3 worm cellular contexts compared by ENCODE assay signal in the genomic region with DNA sequence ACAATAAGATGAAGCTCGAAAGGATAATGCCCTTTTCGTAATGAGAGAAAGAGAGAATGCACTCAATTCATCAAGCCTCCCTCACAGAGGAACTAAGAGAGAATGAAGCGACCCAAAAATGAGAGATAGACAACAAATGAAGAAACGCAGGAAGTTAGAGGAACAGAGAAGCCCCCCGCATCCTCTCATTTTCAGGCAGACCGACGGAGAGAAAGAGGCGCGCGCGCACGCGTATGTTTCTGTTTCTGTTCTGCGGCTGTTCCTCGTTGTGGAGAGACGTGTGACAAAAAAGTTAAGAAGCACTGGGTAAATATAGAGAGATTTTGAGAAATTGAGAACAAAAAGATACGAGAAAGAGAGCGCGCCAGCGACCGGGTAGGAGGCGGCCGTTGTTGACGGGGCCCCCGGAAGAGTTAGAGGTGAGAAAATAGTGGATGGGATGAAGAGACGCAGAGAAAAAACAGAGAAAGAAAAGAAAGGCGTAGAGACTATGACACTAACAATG.
TF ChIP-seq lines count a peak whose summit lies in the region.

No protein-coding gene starts in this region.

TF ChIP-seq in whole organism, L2 larva, 48 proteins besides CTCF, POLR2A, EP300 and RAD21 (continued from another document):
- TF ChIP-seq unc-55 (GFP tag; optimal IDR thresholded peaks at IDR 0.05; lab: Kevin White, UChicago) (peak; percentile 62), mab-5 (tag; optimal IDR thresholded peaks at IDR 0.05; lab: Kevin White, UChicago) (peak; percentile 84), nhr-21 (tag; optimal IDR thresholded peaks at IDR 0.05; lab: Kevin White, UChicago) (peak; percentile 78), nhr-23 (tag; optimal IDR thresholded peaks at IDR 0.05; lab: Kevin White, UChicago) (no peak), nhr-10 (tag; optimal IDR thresholded peaks at IDR 0.05; lab: Kevin White, UChicago) (no peak), Y55F3AM.14 (GFP tag; optimal IDR thresholded peaks at IDR 0.05; lab: Kevin White, UChicago) (peak; percentile 67), nhr-6 (tag; optimal IDR thresholded peaks at IDR 0.05; lab: Kevin White, UChicago) (peak; percentile 53), zag-1 (tag; optimal IDR thresholded peaks at IDR 0.05; lab: Kevin White, UChicago) (peak; percentile 38), nhr-25 (tag; optimal IDR thresholded peaks at IDR 0.05; lab: Kevin White, UChicago) (no peak), nhr-237 (tag; optimal IDR thresholded peaks at IDR 0.05; lab: Kevin White, UChicago) (no peak), unc-62 (GFP tag; optimal IDR thresholded peaks at IDR 0.05; lab: Kevin White, UChicago) (peak; percentile 60), unc-39 (tag; optimal IDR thresholded peaks at IDR 0.05; lab: Kevin White, UChicago) (no peak), blmp-1 (tag; optimal IDR thresholded peaks at IDR 0.05; lab: Kevin White, UChicago; ENCODE audit: insufficient read depth) (peak; percentile 28), mdl-1 (tag; optimal IDR thresholded peaks at IDR 0.05; lab: Kevin White, UChicago) (peak; percentile 89 to 93), ama-1 (optimal IDR thresholded peaks at IDR 0.05; lab: Kevin White, UChicago) (no peak), egl-27 (tag; optimal IDR thresholded peaks at IDR 0.05; lab: Kevin White, UChicago) (peak; percentile 85), fos-1 (tag; optimal IDR thresholded peaks at IDR 0.05; lab: Kevin White, UChicago) (peak; percentile 95), nhr-77 (tag; optimal IDR thresholded peaks at IDR 0.05; lab: Kevin White, UChicago) (peak; percentile 4), sma-9 (GFP tag; optimal IDR thresholded peaks at IDR 0.05; lab: Kevin White, UChicago) (peak; percentile 89), sma-9 (tag; optimal IDR thresholded peaks at IDR 0.05; lab: Kevin White, UChicago) (no peak)

TF ChIP-seq in whole organism, L4 larva, 104 proteins besides CTCF, POLR2A, EP300 and RAD21 (continued from another document and continues in another):
- TF ChIP-seq lin-1 (GFP tag; IDR thresholded peaks at IDR 0.05; lab: Robert Waterston, UW) (peak; percentile 53; the same call in 1 of the 2 replicates), nhr-41 (GFP tag; IDR thresholded peaks at IDR 0.05; lab: Robert Waterston, UW) (no peak), F37D6.2 (tag; optimal IDR thresholded peaks at IDR 0.05; lab: Kevin White, UChicago) (peak; percentile 52), Y48G9A.11 (GFP tag; IDR thresholded peaks at IDR 0.05; lab: Robert Waterston, UW) (no peak), ceh-44 (GFP tag; IDR thresholded peaks at IDR 0.05; lab: Robert Waterston, UW) (no peak), ceh-82 (tag; optimal IDR thresholded peaks at IDR 0.05; lab: Kevin White, UChicago) (no peak), mxl-2 (GFP tag; conservative IDR thresholded peaks at IDR 0.05; lab: Robert Waterston, UW) (no peak), dpl-1 (GFP tag; optimal IDR thresholded peaks at IDR 0.05; lab: Kevin White, UChicago) (peak; percentile 52), lin-38 (GFP tag; IDR thresholded peaks at IDR 0.05; lab: Robert Waterston, UW) (no peak), aha-1 (tag; lab: Kevin White, UChicago) (peak; percentile 99), zfp-2 (tag; optimal IDR thresholded peaks at IDR 0.05; lab: Kevin White, UChicago) (peak; percentile 53), F44E2.7 (GFP tag; IDR thresholded peaks at IDR 0.05; lab: Robert Waterston, UW) (no peak), cey-2 (tag; optimal IDR thresholded peaks at IDR 0.05; lab: Kevin White, UChicago; ENCODE audit: borderline replicate concordance, insufficient read depth) (peak; percentile 29), rbr-2 (tag; optimal IDR thresholded peaks at IDR 0.05; lab: Kevin White, UChicago) (peak; percentile 91), ama-1 (optimal IDR thresholded peaks at IDR 0.05; lab: Kevin White, UChicago) (no peak), nhr-6 (tag; optimal IDR thresholded peaks at IDR 0.05; lab: Kevin White, UChicago) (peak; percentile 9), daf-8 (GFP tag; IDR thresholded peaks at IDR 0.05; lab: Robert Waterston, UW) (no peak), lin-39 (tag; optimal IDR thresholded peaks at IDR 0.05; lab: Kevin White, UChicago) (no peak), fkh-10 (GFP tag; optimal IDR thresholded peaks at IDR 0.05; lab: Kevin White, UChicago) (peak; percentile 81), dve-1 (tag; optimal IDR thresholded peaks at IDR 0.05; lab: Kevin White, UChicago; ENCODE audit: insufficient read depth) (peak; percentile 94), lir-3 (tag; optimal IDR thresholded peaks at IDR 0.05; lab: Kevin White, UChicago) (no peak), nhr-25 (tag; optimal IDR thresholded peaks at IDR 0.05; lab: Kevin White, UChicago; ENCODE audit: borderline replicate concordance, insufficient read depth) (peak; percentile 9), snpc-4 (tag; optimal IDR thresholded peaks at IDR 0.05; lab: Kevin White, UChicago) (no peak), nhr-28 (tag; optimal IDR thresholded peaks at IDR 0.05; lab: Kevin White, UChicago) (peak; percentile 88), duxl-1 (tag; optimal IDR thresholded peaks at IDR 0.05; lab: Kevin White, UChicago; ENCODE audit: poor library complexity) (no peak), F10B5.3 (tag; optimal IDR thresholded peaks at IDR 0.05; lab: Kevin White, UChicago) (peak; percentile 16), D1046.2 (GFP tag; IDR thresholded peaks at IDR 0.05; lab: Robert Waterston, UW) (no peak), T26A8.4 (GFP tag; IDR thresholded peaks at IDR 0.05; lab: Robert Waterston, UW) (peak; percentile 77), nhr-10 (tag; optimal IDR thresholded peaks at IDR 0.05; lab: Kevin White, UChicago) (no peak), daf-16 (GFP tag; optimal IDR thresholded peaks at IDR 0.05; lab: Kevin White, UChicago) (peak; percentile 10 to 97), daf-16 (tag; optimal IDR thresholded peaks at IDR 0.05; lab: Kevin White, UChicago) (peak; percentile 74), lin-13 (GFP tag; optimal IDR thresholded peaks at IDR 0.05; lab: Kevin White, UChicago) (peak; percentile 41), nhr-11 (tag; optimal IDR thresholded peaks at IDR 0.05; lab: Kevin White, UChicago) (peak; percentile 84), zfp-3 (GFP tag; conservative IDR thresholded peaks at IDR 0.05; lab: Robert Waterston, UW) (no peak), lsy-2 (tag; optimal IDR thresholded peaks at IDR 0.05; lab: Kevin White, UChicago) (peak; percentile 40 to 74), tra-1 (GFP tag; IDR thresholded peaks at IDR 0.05; lab: Robert Waterston, UW) (peak; percentile 57), saeg-2 (GFP tag; IDR thresholded peaks at IDR 0.05; lab: Robert Waterston, UW) (0 out of 2 replicates have a peak, but pooled peaks have one; percentile 22), zag-1 (tag; optimal IDR thresholded peaks at IDR 0.05; lab: Kevin White, UChicago) (no peak), tag-97 (GFP tag; IDR thresholded peaks at IDR 0.05; lab: Robert Waterston, UW) (no peak), lin-29 (GFP tag; IDR thresholded peaks at IDR 0.05; lab: Robert Waterston, UW) (no peak), egl-27 (tag; optimal IDR thresholded peaks at IDR 0.05; lab: Kevin White, UChicago) (no peak), zip-11 (GFP tag; IDR thresholded peaks at IDR 0.05; lab: Robert Waterston, UW) (no peak), nhr-76 (tag; optimal IDR thresholded peaks at IDR 0.05; lab: Kevin White, UChicago) (no peak), daf-19 (GFP tag; conservative IDR thresholded peaks at IDR 0.05; lab: Robert Waterston, UW) (no peak), nhr-111 (GFP tag; optimal IDR thresholded peaks at IDR 0.05; lab: Kevin White, UChicago) (no peak), ceh-28 (tag; optimal IDR thresholded peaks at IDR 0.05; lab: Kevin White, UChicago) (no peak), pqm-1 (tag; optimal IDR thresholded peaks at IDR 0.05; lab: Kevin White, UChicago) (no peak), nhr-102 (tag; optimal IDR thresholded peaks at IDR 0.05; lab: Kevin White, UChicago) (peak; percentile 24), dmd-6 (GFP tag; IDR thresholded peaks at IDR 0.05; lab: Robert Waterston, UW) (peak; percentile 87), spr-1 (tag; optimal IDR thresholded peaks at IDR 0.05; lab: Kevin White, UChicago) (peak; percentile 79), dmd-9 (GFP tag; IDR thresholded peaks at IDR 0.05; lab: Robert Waterston, UW) (0 out of 2 replicates have a peak, but pooled peaks have one; percentile 6), mep-1 (tag; optimal IDR thresholded peaks at IDR 0.05; lab: Kevin White, UChicago) (peak; percentile 86), fos-1 (tag; optimal IDR thresholded peaks at IDR 0.05; lab: Kevin White, UChicago) (no peak), F49E8.2 (tag; optimal IDR thresholded peaks at IDR 0.05; lab: Kevin White, UChicago; ENCODE audit: borderline replicate concordance) (no peak)

TF ChIP-seq in whole organism, late embryonic, 69 proteins besides CTCF, POLR2A, EP300 and RAD21 (continued from another document):
- peak; percentile 52 for TF ChIP-seq hlh-30 (tag; optimal IDR thresholded peaks at IDR 0.05; lab: Kevin White, UChicago; ENCODE audit: insufficient read depth)
- TF ChIP-seq nfya-1 (tag; optimal IDR thresholded peaks at IDR 0.05; lab: Kevin White, UChicago), result peak; percentile 81
- peak; percentile 1 for TF ChIP-seq hlh-6 (tag; optimal IDR thresholded peaks at IDR 0.05; lab: Kevin White, UChicago)
- peak; percentile 60 for TF ChIP-seq pat-9 (tag; optimal IDR thresholded peaks at IDR 0.05; lab: Kevin White, UChicago)
- TF ChIP-seq ttx-3 (tag; optimal IDR thresholded peaks at IDR 0.05; lab: Kevin White, UChicago), result no peak
- TF ChIP-seq pag-3 (tag; optimal IDR thresholded peaks at IDR 0.05; lab: Kevin White, UChicago; ENCODE audit: borderline replicate concordance), result no peak
- TF ChIP-seq ceh-2 (tag; optimal IDR thresholded peaks at IDR 0.05; lab: Kevin White, UChicago), result peak; percentile 29
- no peak for TF ChIP-seq ceh-48 (tag; optimal IDR thresholded peaks at IDR 0.05; lab: Kevin White, UChicago)
- peak; percentile 81 for TF ChIP-seq rnt-1 (tag; optimal IDR thresholded peaks at IDR 0.05; lab: Kevin White, UChicago)
- no peak for TF ChIP-seq dmd-4 (tag; optimal IDR thresholded peaks at IDR 0.05; lab: Kevin White, UChicago; ENCODE audit: borderline replicate concordance)
- TF ChIP-seq elt-4 (tag; optimal IDR thresholded peaks at IDR 0.05; lab: Kevin White, UChicago), result no peak
- no peak for TF ChIP-seq sox-4 (tag; optimal IDR thresholded peaks at IDR 0.05; lab: Kevin White, UChicago)
- no peak for TF ChIP-seq zip-5 (tag; optimal IDR thresholded peaks at IDR 0.05; lab: Kevin White, UChicago)
- TF ChIP-seq unc-86 (tag; optimal IDR thresholded peaks at IDR 0.05; lab: Kevin White, UChicago), result no peak
- no peak for TF ChIP-seq K02D7.2 (tag; optimal IDR thresholded peaks at IDR 0.05; lab: Kevin White, UChicago)
